Worm (Caenorhabditis elegans) whole organism, L3 larva: ENCODE data around the gene nep-15.
"Not testable (repeated sequence)": the region's sequence is repeated elsewhere in the genome, so short reads cannot be mapped to it uniquely, and the experiment has no call there.

Experiments
- ZK546.5 ChIP-seq: sonication (generic microtip); optimal IDR thresholded peaks from 2 replicates; lab custom pipeline; 2017; ENCODE audit warnings: missing biosample characterization, missing genetic modification characterization
- aly-2 ChIP-seq: fragments of 150-350 bp; optimal IDR thresholded peaks from 2 replicates; lab custom pipeline; 2014; ENCODE audit warnings: missing biosample characterization, missing genetic modification characterization
- ama-1 ChIP-seq: fragments of 150-350 bp; optimal IDR thresholded peaks from 2 replicates; lab custom pipeline; 2018
- ceh-16 ChIP-seq: sonication (generic microtip); optimal IDR thresholded peaks from 2 replicates; lab custom pipeline; 2017; ENCODE audit warnings: missing biosample characterization, missing genetic modification characterization
- ceh-28 ChIP-seq: fragments of 150-350 bp; optimal IDR thresholded peaks from 2 replicates; lab custom pipeline; 2014; ENCODE audit warnings: missing biosample characterization, missing genetic modification reagents, missing genetic modification characterization
- ceh-82 ChIP-seq: fragments of 150-350 bp; optimal IDR thresholded peaks from 2 replicates; lab custom pipeline; 2014; ENCODE audit warnings: missing biosample characterization, missing genetic modification characterization
- ceh-9 ChIP-seq: sonication (generic microtip); optimal IDR thresholded peaks from 2 replicates; lab custom pipeline; 2018; ENCODE audit warnings: missing biosample characterization, missing genetic modification characterization
- daf-12 ChIP-seq: fragments of 150-350 bp; optimal IDR thresholded peaks from 2 replicates; lab custom pipeline; 2014; ENCODE audit warnings: missing biosample characterization, missing genetic modification reagents, missing genetic modification characterization
- egl-5 ChIP-seq: fragments of 150-350 bp; optimal IDR thresholded peaks from 2 replicates; lab custom pipeline; 2017; ENCODE audit warnings: missing biosample characterization, missing genetic modification reagents, missing genetic modification characterization, inconsistent platforms
- elt-1 ChIP-seq: fragments of 150-350 bp; optimal IDR thresholded peaks from 2 replicates; lab custom pipeline; 2014; ENCODE audit warnings: missing biosample characterization, missing genetic modification characterization
- elt-2 ChIP-seq: sonication (generic microtip); optimal IDR thresholded peaks from 2 replicates; lab custom pipeline; 2016; ENCODE audit warnings: missing genetic modification reagents, mild to moderate bottlenecking, missing genetic modification characterization, missing compliant biosample characterization
- fkh-10 ChIP-seq: sonication (generic microtip); optimal IDR thresholded peaks from 2 replicates; lab custom pipeline; 2017; ENCODE audit warnings: missing biosample characterization, missing genetic modification reagents, missing genetic modification characterization
- fkh-2 ChIP-seq: fragments of 150-350 bp; optimal IDR thresholded peaks from 2 replicates; lab custom pipeline; 2014; ENCODE audit warnings: missing biosample characterization, missing genetic modification reagents, missing genetic modification characterization
- fos-1 ChIP-seq: fragments of 150-350 bp; optimal IDR thresholded peaks from 2 replicates; lab custom pipeline; 2014; ENCODE audit warnings: missing biosample characterization, missing genetic modification characterization
- hmg-11 ChIP-seq: sonication (generic microtip); optimal IDR thresholded peaks from 2 replicates; lab custom pipeline; 2016; ENCODE audit warnings: missing genetic modification characterization, missing compliant biosample characterization
- jun-1 ChIP-seq: fragments of 150-350 bp; optimal IDR thresholded peaks from 2 replicates; lab custom pipeline; 2014; ENCODE audit warnings: missing biosample characterization, missing genetic modification reagents, missing genetic modification characterization
- lin-39 ChIP-seq: fragments of 150-350 bp; optimal IDR thresholded peaks from 2 replicates; lab custom pipeline; 2018; ENCODE audit warnings: missing biosample characterization, missing genetic modification reagents, missing genetic modification characterization
- lsy-12 ChIP-seq: sonication (generic microtip); optimal IDR thresholded peaks from 2 replicates; lab custom pipeline; 2016; ENCODE audit warnings: mild to moderate bottlenecking, missing genetic modification characterization, missing compliant biosample characterization
- mdl-1 ChIP-seq: fragments of 150-350 bp; optimal IDR thresholded peaks from 2 replicates; lab custom pipeline; 2014; ENCODE audit warnings: missing biosample characterization, missing genetic modification characterization
- mml-1 ChIP-seq: fragments of 150-350 bp; sonication (generic microtip); optimal IDR thresholded peaks from 3 replicates; lab custom pipeline; 2014; ENCODE audit warnings: missing biosample characterization, missing genetic modification characterization
- nfya-1 ChIP-seq: sonication (generic microtip); optimal IDR thresholded peaks from 2 replicates; lab custom pipeline; 2017; ENCODE audit warnings: missing genetic modification characterization, mild to moderate bottlenecking, missing compliant biosample characterization, antibody characterized with exemption, moderate library complexity; ENCODE audit not compliant: insufficient read depth
- nhr-11 ChIP-seq: fragments of 150-350 bp; optimal IDR thresholded peaks from 2 replicates; lab custom pipeline; 2014; ENCODE audit warnings: missing biosample characterization, missing genetic modification characterization
- nhr-12 ChIP-seq: fragments of 150-350 bp; optimal IDR thresholded peaks from 2 replicates; lab custom pipeline; 2014; ENCODE audit warnings: missing biosample characterization, missing genetic modification characterization
- nhr-23 ChIP-seq: fragments of 150-350 bp; optimal IDR thresholded peaks from 2 replicates; lab custom pipeline; 2014; ENCODE audit warnings: missing biosample characterization, missing genetic modification reagents, missing genetic modification characterization
- nhr-237 ChIP-seq: fragments of 150-350 bp; optimal IDR thresholded peaks from 2 replicates; lab custom pipeline; 2014; ENCODE audit warnings: missing biosample characterization, missing genetic modification characterization
- nhr-25 ChIP-seq: sonication (generic microtip); optimal IDR thresholded peaks from 2 replicates; lab custom pipeline; 2017; ENCODE audit warnings: missing biosample characterization, missing genetic modification characterization
- nhr-28 ChIP-seq: fragments of 150-350 bp; optimal IDR thresholded peaks from 2 replicates; lab custom pipeline; 2014; ENCODE audit warnings: missing biosample characterization, missing genetic modification characterization
- nhr-43 ChIP-seq: sonication (generic microtip); optimal IDR thresholded peaks from 2 replicates; lab custom pipeline; 2016; ENCODE audit warnings: mild to moderate bottlenecking, missing genetic modification characterization, missing compliant biosample characterization; ENCODE audit not compliant: poor library complexity, severe bottlenecking
- nhr-76 ChIP-seq: fragments of 150-350 bp; sonication (generic microtip); optimal IDR thresholded peaks from 5 replicates; lab custom pipeline; 2014; ENCODE audit warnings: missing biosample characterization, missing genetic modification characterization
- pha-4 ChIP-seq: fragments of 150-350 bp; optimal IDR thresholded peaks from 2 replicates; lab custom pipeline; 2014; ENCODE audit warnings: missing biosample characterization, missing genetic modification reagents, missing genetic modification characterization
- pqm-1 ChIP-seq: fragments of 150-350 bp; optimal IDR thresholded peaks from 2 replicates; lab custom pipeline; 2017; ENCODE audit warnings: missing biosample characterization, missing genetic modification characterization, inconsistent platforms
- sea-2 ChIP-seq: fragments of 150-350 bp; sonication (generic microtip); optimal IDR thresholded peaks from 4 replicates; lab custom pipeline; 2014; ENCODE audit warnings: missing biosample characterization, missing genetic modification reagents, missing genetic modification characterization
- zag-1 ChIP-seq: fragments of 150-350 bp; optimal IDR thresholded peaks from 2 replicates; lab custom pipeline; 2014; ENCODE audit warnings: missing biosample characterization, missing genetic modification characterization
- ztf-4 ChIP-seq: fragments of 150-350 bp; optimal IDR thresholded peaks from 2 replicates; lab custom pipeline; 2014; ENCODE audit warnings: missing biosample characterization, missing genetic modification characterization

The nep-15 gene

ce11 chrX:8408267-8408666, 36.3 kb downstream of the nep-15 start, which contains the start of gene sulp-3:
Gene sulp-3 (minus strand): TSS chrX:8408367.
- no peak for TF ChIP-seq hmg-11
- TF ChIP-seq mdl-1 (tag; lab: Kevin White, UChicago) = no peak
- no peak for TF ChIP-seq fkh-10
- TF ChIP-seq mml-1 (tag; lab: Kevin White, UChicago) = no peak
- TF ChIP-seq nhr-12 (tag; lab: Kevin White, UChicago) = no peak

- not testable (repeated sequence) for TF ChIP-seq zag-1 (tag; lab: Kevin White, UChicago); nhr-23 (tag; lab: Kevin White, UChicago); ceh-28
Observed at ce11 chrX:8410754-8411153, 38.7 kb downstream of the nep-15 start, which contains the start of gene F08F1.9. Gene F08F1.9 (minus strand): TSS chrX:8410854.

- TF ChIP-seq egl-5 (tag; lab: Kevin White, UChicago) = no peak
- no peak for TF ChIP-seq nhr-28
- no peak for TF ChIP-seq nhr-11 (tag; lab: Kevin White, UChicago)
- no peak for TF ChIP-seq ZK546.5 (tag; lab: Kevin White, UChicago)
- no peak for TF ChIP-seq ztf-4 (tag; lab: Kevin White, UChicago)
- no peak for TF ChIP-seq pqm-1
- no peak for TF ChIP-seq ceh-82 (tag; lab: Kevin White, UChicago)
- TF ChIP-seq jun-1 (tag; lab: Kevin White, UChicago) = no peak
- no peak for TF ChIP-seq daf-12 (tag; lab: Kevin White, UChicago)
- no peak for TF ChIP-seq mdl-1 (tag; lab: Kevin White, UChicago)
- TF ChIP-seq aly-2 (tag; lab: Kevin White, UChicago) = no peak
- no peak for TF ChIP-seq elt-1 (tag; lab: Kevin White, UChicago)
- TF ChIP-seq fkh-2 (tag; lab: Kevin White, UChicago) = no peak
- TF ChIP-seq lsy-12 (tag; lab: Kevin White, UChicago) = no peak
- TF ChIP-seq nhr-12 (tag; lab: Kevin White, UChicago) = no peak
- TF ChIP-seq ceh-9 = no peak
- TF ChIP-seq nhr-237 (tag; lab: Kevin White, UChicago) = no peak
- no peak for TF ChIP-seq nfya-1 (tag; lab: Kevin White, UChicago)
Observed at ce11 chrX:8413130-8413529, 41.1 kb downstream of the nep-15 start, which contains the start of gene F08F1.4. Gene F08F1.4 (plus strand): TSS chrX:8413430.

ce11 chrX:8416819-8417218, 44.8 kb downstream of the nep-15 start, which contains the start of gene ced-8:
Gene ced-8 (minus strand): TSS chrX:8416919.
- TF ChIP-seq mml-1 (tag; lab: Kevin White, UChicago) (no peak), nhr-43 (tag; lab: Kevin White, UChicago) (peak; percentile 35)

DNA sequence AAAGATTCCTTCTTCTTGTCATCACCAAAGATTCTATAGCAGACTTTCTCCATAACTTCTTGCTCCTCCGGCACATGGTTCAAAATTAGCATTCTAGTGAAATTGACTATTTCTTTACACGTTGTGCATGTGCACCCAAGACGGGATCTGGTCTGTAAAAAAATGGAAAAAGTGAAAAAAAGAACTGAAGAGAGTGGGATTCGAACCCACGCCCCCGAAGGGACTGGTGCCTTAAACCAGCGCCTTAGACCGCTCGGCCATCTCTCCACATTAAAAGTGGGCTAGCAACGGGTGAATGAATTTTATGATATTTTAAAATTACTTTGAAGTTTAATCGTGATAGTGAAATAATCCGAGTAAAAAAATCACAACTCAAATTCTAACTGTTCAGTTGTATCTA, 45.7 kb downstream of the nep-15 start:
- TF ChIP-seq mdl-1 (tag; lab: Kevin White, UChicago) = no peak
- TF ChIP-seq nfya-1 (tag; lab: Kevin White, UChicago) = peak; percentile 9
- TF ChIP-seq nhr-25 = no peak
- TF ChIP-seq nhr-23 (tag; lab: Kevin White, UChicago) = no peak

DNA sequence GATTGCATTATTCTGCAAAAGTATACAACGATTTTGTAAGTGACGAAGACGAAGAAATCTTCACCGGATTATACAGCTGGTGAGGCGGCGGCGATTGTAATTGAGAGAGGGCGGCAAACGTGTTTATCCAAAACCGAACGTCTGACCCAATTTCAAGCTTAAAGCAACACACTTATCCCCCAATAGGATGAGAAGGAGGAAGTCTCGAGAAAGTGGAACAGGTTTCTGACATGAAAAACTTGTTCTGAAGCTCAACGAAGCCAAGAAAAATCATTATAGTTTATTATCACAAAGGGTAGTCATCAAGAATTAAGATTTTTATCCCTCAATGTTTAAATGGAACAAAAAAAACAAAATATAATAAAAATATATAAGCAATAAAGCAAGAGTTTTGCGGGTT, 46.4 kb downstream of the nep-15 start, which contains the start of gene spp-13:
Gene spp-13 (minus strand): TSS at position 143 of the 400 bp plus-strand sequence.
- TF ChIP-seq aly-2 (tag; lab: Kevin White, UChicago) = no peak
- no peak for TF ChIP-seq ceh-16 (tag; lab: Kevin White, UChicago)
- TF ChIP-seq nhr-28 = no peak
- no peak for TF ChIP-seq nfya-1 (tag; lab: Kevin White, UChicago)
- TF ChIP-seq pha-4 (tag; lab: Kevin White, UChicago) = no peak
- TF ChIP-seq mdl-1 (tag; lab: Kevin White, UChicago) = no peak
- TF ChIP-seq pqm-1 = no peak
- no peak for TF ChIP-seq ama-1 (lab: Kevin White, UChicago)
- no peak for TF ChIP-seq ceh-9
- peak; percentile 92 for TF ChIP-seq nhr-23 (tag; lab: Kevin White, UChicago)
- no peak for TF ChIP-seq lin-39
- no peak for TF ChIP-seq sea-2 (GFP tag; lab: Kevin White, UChicago)
- TF ChIP-seq elt-2 (tag; lab: Kevin White, UChicago) = no peak
- peak; percentile 70 for TF ChIP-seq nhr-43 (tag; lab: Kevin White, UChicago)
- TF ChIP-seq nhr-76 (tag; lab: Kevin White, UChicago) = no peak
- no peak for TF ChIP-seq fos-1 (tag; lab: Kevin White, UChicago)
